Worm (Caenorhabditis elegans) whole organism, dauer: ENCODE measurements around the gene mog-3.

Experiments used
- unc-62 ChIP-seq: sonication (generic microtip); optimal IDR thresholded peaks from 2 replicates; lab custom pipeline; 2017; ENCODE audit warnings: missing biosample characterization, missing genetic modification reagents, missing genetic modification characterization

Gene mog-3

ce11 chrIII:5308278-5308677, at the start of gene mog-3:
Gene mog-3, plus strand, starts transcription at chrIII:5308596.
- TF ChIP-seq unc-62, result no peak

DNA sequence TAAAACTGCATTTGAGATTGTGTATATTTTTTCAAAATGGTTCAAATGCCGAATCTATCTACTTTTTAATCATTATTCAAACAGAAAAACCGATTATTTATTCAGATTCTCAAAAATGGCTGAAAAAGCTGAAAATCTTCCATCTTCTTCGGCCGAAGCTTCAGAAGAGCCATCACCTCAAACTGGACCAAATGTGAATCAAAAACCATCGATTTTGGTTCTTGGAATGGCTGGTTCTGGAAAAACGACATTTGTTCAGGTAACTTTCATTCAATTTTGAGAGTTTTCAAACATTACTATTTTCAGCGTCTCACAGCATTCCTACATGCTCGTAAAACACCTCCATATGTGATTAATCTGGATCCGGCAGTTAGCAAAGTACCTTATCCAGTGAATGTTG, 49.5 kb upstream of the mog-3 start, which contains the start of gene gop-2:
Gene gop-2 (plus strand): TSS at position 106 of the 400 bp plus-strand sequence.
- no peak for TF ChIP-seq unc-62

DNA sequence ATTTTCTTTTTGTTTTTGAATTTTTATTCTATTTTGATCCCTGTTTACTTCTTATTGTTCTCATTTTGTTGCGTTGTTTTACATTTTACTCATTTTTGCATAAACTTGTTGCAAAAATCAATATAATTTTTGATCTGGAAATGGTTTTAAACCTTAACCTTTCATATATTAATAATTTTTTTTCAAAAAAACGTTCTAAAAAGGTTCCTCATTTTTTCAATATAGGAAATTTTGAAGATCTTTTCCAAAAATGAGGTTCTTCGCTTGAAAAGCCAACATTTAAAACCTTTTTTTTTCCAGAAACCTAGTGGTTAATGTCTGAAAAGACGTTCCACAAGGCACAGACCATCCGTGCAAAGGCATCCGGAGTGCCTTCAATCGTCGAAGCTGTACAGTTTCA, 48.0 kb upstream of the mog-3 start, which contains the start of gene gop-3:
Gene gop-3 (plus strand): TSS at position 301 of the 400 bp plus-strand sequence.
- no peak for TF ChIP-seq unc-62

DNA sequence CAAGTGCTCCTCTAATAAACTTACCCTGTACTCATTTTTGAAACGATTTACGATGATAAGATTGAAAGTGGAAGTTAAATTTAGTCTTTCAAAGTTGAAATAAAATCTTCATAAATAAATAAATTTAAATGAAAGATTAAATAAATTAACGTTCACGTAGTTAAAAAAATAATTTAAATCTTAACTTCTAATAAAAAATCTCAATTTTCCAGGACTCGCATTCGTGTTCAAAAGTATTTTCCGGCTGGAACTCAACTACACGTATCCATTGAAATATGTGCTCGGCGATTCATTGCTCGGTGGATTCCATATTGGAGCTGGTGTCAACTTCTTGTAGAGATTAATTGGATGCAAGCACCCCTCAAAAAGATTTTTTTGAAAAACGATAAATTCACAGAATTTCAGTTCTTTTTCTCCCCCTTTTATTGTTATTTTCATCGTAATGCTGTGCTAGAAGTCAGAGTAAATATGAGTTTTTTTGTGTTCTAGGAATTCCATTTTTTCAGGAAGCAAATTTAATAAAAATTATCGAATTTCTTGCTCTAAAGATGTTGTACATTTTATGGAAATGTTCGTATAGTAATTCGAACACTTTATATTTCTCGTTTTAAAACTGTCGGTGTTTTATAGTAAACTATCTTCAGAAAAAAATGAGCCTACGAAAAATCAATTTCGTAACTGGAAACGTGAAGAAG, 45.0 kb upstream of the mog-3 start, which contains the start of the genes C34E10.9 and hap-1:
Gene C34E10.9 (minus strand): TSS at position 101 of the 695 bp plus-strand sequence.
Gene hap-1 (plus strand): TSS at position 645 of the 695 bp plus-strand sequence.
- no peak for TF ChIP-seq unc-62

DNA sequence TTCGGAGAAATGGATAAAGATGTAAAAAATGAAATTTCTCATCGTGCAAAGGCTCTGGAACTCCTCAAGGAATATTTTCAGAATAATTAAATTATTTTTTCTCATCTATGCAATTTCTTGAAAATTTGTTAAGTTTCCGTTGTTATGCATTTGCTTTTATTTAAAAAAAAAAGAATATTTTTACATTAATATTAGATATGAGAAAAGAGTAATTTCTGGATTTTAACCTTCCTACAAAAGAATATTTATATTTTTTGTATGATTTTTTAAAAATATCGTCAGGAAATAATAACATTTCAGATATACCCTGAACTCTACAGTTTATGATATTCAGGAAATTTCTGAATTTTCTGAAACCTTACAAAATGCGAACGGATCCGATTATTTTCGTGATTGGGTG, 43.6 kb upstream of the mog-3 start, which contains the start of gene gro-1:
Gene gro-1 (plus strand): TSS at position 301 of the 400 bp plus-strand sequence.
- no peak for TF ChIP-seq unc-62

- no peak for TF ChIP-seq unc-62
Observed at ce11 chrIII:5267217-5267906, 41.0 kb upstream of the mog-3 start, which contains the start of gene ZC395.5. Gene ZC395.5, plus strand, starts transcription at chrIII:5267848.

ce11 chrIII:5268486-5268885, 39.9 kb upstream of the mog-3 start:
- no peak for TF ChIP-seq unc-62

- TF ChIP-seq unc-62, result no peak
Observed at ce11 chrIII:5269814-5270213, 38.6 kb upstream of the mog-3 start, which contains the start of gene ZC395.4. Gene ZC395.4, plus strand, starts transcription at chrIII:5270114.

ce11 chrIII:5273396-5273857, 35.0 kb upstream of the mog-3 start, which contains the start of gene ztf-8:
Gene ztf-8, minus strand, starts transcription at chrIII:5273471.
- TF ChIP-seq unc-62, result no peak

DNA sequence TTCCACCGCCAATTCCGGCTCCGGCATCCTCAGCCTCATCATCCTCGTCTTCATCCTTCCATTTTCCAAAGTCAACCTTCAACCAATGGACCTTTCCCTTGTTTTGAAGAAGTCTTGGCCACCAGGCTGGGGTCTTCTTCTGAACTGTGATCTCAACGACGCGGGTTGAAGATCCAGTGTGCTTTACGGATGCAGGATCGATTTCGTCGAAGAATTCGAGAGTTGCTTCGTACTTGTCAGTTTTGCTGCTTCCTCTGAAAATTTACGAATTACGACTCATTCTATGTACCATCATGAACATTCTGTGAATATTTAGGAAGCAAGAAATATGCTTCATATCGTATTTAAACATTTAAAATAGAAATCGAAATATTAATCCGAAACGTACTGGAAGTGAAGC, 34.1 kb upstream of the mog-3 start:
- TF ChIP-seq unc-62, result no peak

DNA sequence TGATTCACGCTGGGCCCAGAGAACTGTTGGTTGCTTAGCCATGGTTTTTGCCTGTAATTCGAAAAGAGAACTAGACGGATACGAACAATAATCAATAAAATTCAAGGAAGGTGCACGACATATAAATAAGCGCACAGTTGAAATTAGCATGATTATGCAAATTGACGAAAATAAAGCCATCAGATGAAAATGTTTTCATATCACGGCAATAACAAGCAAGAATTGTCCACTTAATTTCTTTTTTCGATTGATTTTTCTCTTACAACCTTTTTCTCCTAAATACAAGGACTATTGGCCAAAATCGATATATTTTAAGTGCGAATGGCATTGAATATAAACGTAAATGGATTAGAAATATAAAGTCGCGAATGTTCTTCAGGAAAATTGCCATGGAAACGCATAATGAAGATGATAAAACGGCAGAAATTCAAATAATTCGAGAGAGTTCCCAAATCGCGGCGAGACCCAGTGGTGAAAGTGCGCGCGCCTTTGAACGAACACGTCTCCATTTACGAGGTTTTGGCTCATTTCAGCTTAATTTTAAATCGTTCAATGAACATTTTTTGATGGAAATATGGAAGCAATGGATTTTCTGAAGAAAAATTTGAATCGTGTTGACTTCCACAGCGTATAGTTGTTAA, 33.6 kb upstream of the mog-3 start, which contains the start of the genes daf-41 and toc-1:
Gene daf-41 (minus strand): TSS at position 51 of the 641 bp plus-strand sequence.
Gene toc-1 (plus strand): TSS at position 537 of the 641 bp plus-strand sequence.
- TF ChIP-seq unc-62, result no peak

ce11 chrIII:5277740-5278139, 30.7 kb upstream of the mog-3 start, which contains the start of gene clk-1:
Gene clk-1, plus strand, starts transcription at chrIII:5277894.
- TF ChIP-seq unc-62, result no peak

ce11 chrIII:5280228-5280627, 28.2 kb upstream of the mog-3 start:
- no peak for TF ChIP-seq unc-62

DNA sequence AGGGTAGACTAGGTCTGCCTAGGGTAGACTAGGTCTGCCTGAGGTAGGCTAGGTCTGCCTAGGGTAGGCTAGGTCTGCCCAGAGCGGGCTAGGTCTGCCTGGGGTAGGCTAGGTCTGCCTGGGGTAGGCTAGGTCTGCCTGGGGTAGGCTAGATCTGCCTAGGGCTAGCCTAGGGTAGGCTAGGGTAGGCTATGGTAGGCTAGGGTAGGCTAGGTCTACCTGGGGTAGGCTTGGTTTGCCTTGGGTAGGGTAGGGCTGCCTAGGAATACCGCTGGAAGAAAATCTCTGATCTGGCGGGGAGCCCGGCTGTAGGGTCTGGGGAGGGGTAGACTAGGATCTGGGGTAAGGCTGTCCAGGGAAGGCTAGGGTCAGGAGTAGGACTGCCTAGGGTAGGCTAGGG, 22.9 kb upstream of the mog-3 start:
- no peak for TF ChIP-seq unc-62

DNA sequence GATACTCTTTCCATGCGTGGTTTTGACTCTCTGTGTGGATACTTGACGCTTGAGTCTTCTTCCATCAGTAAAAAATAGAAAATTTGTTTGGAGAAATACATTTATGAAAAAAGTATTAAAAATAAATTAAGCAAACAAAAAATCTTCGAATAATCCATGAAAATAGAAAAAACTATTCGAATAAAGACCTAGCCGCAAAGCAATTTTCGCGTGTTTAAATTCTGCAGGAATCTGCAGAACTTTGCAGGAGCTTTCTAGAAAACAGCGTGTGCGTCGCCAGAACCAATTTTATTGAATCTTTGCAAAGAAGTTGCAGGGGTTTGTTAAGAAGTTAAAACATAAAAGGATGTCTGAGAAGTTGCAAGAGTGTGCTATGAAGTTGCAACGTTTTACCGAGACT, 22.2 kb upstream of the mog-3 start, which contains the start of gene ZC395.11:
Gene ZC395.11 (minus strand): TSS at position 101 of the 400 bp plus-strand sequence.
- no peak for TF ChIP-seq unc-62

DNA sequence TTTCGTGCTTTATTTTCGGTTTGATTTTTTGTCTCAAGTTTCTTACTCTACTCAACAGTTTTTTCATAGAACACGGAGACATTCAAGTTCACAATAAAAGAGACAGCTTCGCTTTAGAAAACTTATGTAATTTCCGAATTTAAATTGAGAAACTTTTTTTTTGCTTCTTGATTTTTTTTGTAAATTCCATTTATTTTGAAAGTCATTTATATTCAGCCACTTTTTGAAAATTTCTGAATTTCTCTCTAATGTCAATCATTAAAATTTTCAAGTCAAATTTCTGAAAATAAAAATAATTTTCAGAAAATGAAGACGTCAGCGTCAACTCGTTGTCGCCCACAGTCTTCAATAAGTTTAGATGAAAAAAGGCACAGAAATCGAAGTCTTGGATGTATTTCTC, 20.5 kb upstream of the mog-3 start, which contains the start of gene T15B12.1:
Gene T15B12.1 (plus strand): TSS at position 301 of the 400 bp plus-strand sequence.
- no peak for TF ChIP-seq unc-62
